Worm (Caenorhabditis elegans) whole organism, mixed stage, embryonic: ENCODE measurements around the gene mec-18.

Experiments used
- M03D4.4 ChIP-seq: sonication (generic microtip); optimal IDR thresholded peaks from 2 replicates; lab custom pipeline; 2017; ENCODE audit warnings: mild to moderate bottlenecking, missing genetic modification characterization, missing compliant biosample characterization
- bed-3 ChIP-seq: fragments of 200-800 bp; sonication (Bioruptor generic); optimal IDR thresholded peaks from 3 replicates; lab custom pipeline; 2018; ENCODE audit warnings: mild to moderate bottlenecking, missing genetic modification characterization, moderate library complexity, missing compliant biosample characterization
- blmp-1 ChIP-seq: fragments of 150-350 bp; optimal IDR thresholded peaks from 2 replicates; lab custom pipeline; 2014; ENCODE audit warnings: missing biosample characterization, missing genetic modification characterization
- ceh-39 ChIP-seq: fragments of 150-350 bp; optimal IDR thresholded peaks from 2 replicates; lab custom pipeline; 2014; ENCODE audit warnings: missing biosample characterization, missing genetic modification characterization
- ceh-43 ChIP-seq: fragments of 200-800 bp; sonication (Bioruptor generic); optimal IDR thresholded peaks from 2 replicates; lab custom pipeline; 2018; ENCODE audit warnings: mild to moderate bottlenecking, missing genetic modification characterization, moderate library complexity, missing compliant biosample characterization
- ces-1 ChIP-seq: fragments of 150-350 bp; optimal IDR thresholded peaks from 2 replicates; lab custom pipeline; 2014; ENCODE audit warnings: missing biosample characterization, missing genetic modification reagents, missing genetic modification characterization
- cnd-1 ChIP-seq: fragments of 200-800 bp; sonication (Bioruptor generic); optimal IDR thresholded peaks from 2 replicates; lab custom pipeline; 2018; ENCODE audit warnings: mild to moderate bottlenecking, missing genetic modification characterization, missing compliant biosample characterization
- drap-1 ChIP-seq: fragments of 200-800 bp; sonication (Bioruptor generic); optimal IDR thresholded peaks from 3 replicates; lab custom pipeline; 2018; ENCODE audit warnings: mild to moderate bottlenecking, missing genetic modification characterization, missing compliant biosample characterization
- elt-3 ChIP-seq: fragments of 150-350 bp; optimal IDR thresholded peaks from 2 replicates; lab custom pipeline; 2014; ENCODE audit warnings: missing biosample characterization, missing genetic modification characterization
- ham-2 ChIP-seq: fragments of 200-800 bp; sonication (Bioruptor generic); optimal IDR thresholded peaks from 2 replicates; lab custom pipeline; 2018; ENCODE audit warnings: mild to moderate bottlenecking, missing genetic modification characterization, missing compliant biosample characterization
- hlh-1 ChIP-seq: fragments of 150-350 bp; optimal IDR thresholded peaks from 2 replicates; lab custom pipeline; 2014; ENCODE audit warnings: missing biosample characterization, missing genetic modification reagents, missing genetic modification characterization
- lin-13 ChIP-seq: fragments of 150-350 bp; optimal IDR thresholded peaks from 2 replicates; lab custom pipeline; 2014; ENCODE audit warnings: missing biosample characterization, missing genetic modification characterization
- lin-32 ChIP-seq: fragments of 200-800 bp; sonication (Bioruptor generic); optimal IDR thresholded peaks from 2 replicates; lab custom pipeline; 2018; ENCODE audit warnings: mild to moderate bottlenecking, missing genetic modification characterization, missing compliant biosample characterization
- lsy-2 ChIP-seq: fragments of 150-350 bp; optimal IDR thresholded peaks from 2 replicates; lab custom pipeline; 2014; ENCODE audit warnings: missing biosample characterization, missing genetic modification characterization
- mab-5 ChIP-seq: fragments of 150-350 bp; optimal IDR thresholded peaks from 2 replicates; lab custom pipeline; 2014; ENCODE audit warnings: missing biosample characterization, missing genetic modification characterization
- mep-1 ChIP-seq: fragments of 150-350 bp; optimal IDR thresholded peaks from 2 replicates; lab custom pipeline; 2017; ENCODE audit warnings: missing biosample characterization, missing genetic modification reagents, missing genetic modification characterization, inconsistent platforms
- mls-2 ChIP-seq: sonication (generic microtip); optimal IDR thresholded peaks from 2 replicates; lab custom pipeline; 2016; ENCODE audit warnings: mild to moderate bottlenecking, missing genetic modification characterization, moderate library complexity, missing compliant biosample characterization
- nhr-12 ChIP-seq: fragments of 150-350 bp; optimal IDR thresholded peaks from 2 replicates; lab custom pipeline; 2014; ENCODE audit warnings: missing biosample characterization, missing genetic modification characterization
- nhr-2 ChIP-seq: fragments of 150-350 bp; optimal IDR thresholded peaks from 2 replicates; lab custom pipeline; 2014; ENCODE audit warnings: missing biosample characterization, missing genetic modification characterization
- nhr-28 ChIP-seq: fragments of 150-350 bp; optimal IDR thresholded peaks from 2 replicates; lab custom pipeline; 2014; ENCODE audit warnings: missing biosample characterization, missing genetic modification characterization
- pha-4 ChIP-seq: fragments of 150-350 bp; optimal IDR thresholded peaks from 2 replicates; lab custom pipeline; 2018; ENCODE audit warnings: missing biosample characterization, missing genetic modification reagents, missing genetic modification characterization
- sem-2 ChIP-seq: fragments of 200-800 bp; sonication (Bioruptor generic); optimal IDR thresholded peaks from 2 replicates; lab custom pipeline; 2018; ENCODE audit warnings: mild to moderate bottlenecking, missing genetic modification characterization, missing compliant biosample characterization
- snpc-4 ChIP-seq: fragments of 150-350 bp; optimal IDR thresholded peaks from 2 replicates; lab custom pipeline; 2014; ENCODE audit warnings: missing biosample characterization, missing genetic modification characterization
- sptf-1 ChIP-seq: sonication (generic microtip); optimal IDR thresholded peaks from 2 replicates; lab custom pipeline; 2017; ENCODE audit warnings: mild to moderate bottlenecking, missing genetic modification characterization, moderate library complexity, missing compliant biosample characterization
- tbx-8 ChIP-seq: fragments of 200-800 bp; sonication (Bioruptor generic); optimal IDR thresholded peaks from 2 replicates; lab custom pipeline; 2018; ENCODE audit warnings: mild to moderate bottlenecking, missing genetic modification characterization, moderate library complexity, missing compliant biosample characterization
- unc-120 ChIP-seq: sonication (generic microtip); optimal IDR thresholded peaks from 2 replicates; lab custom pipeline; 2017; ENCODE audit warnings: missing genetic modification characterization, missing compliant biosample characterization; ENCODE audit not compliant: poor library complexity, severe bottlenecking
- unc-39 ChIP-seq: fragments of 150-350 bp; optimal IDR thresholded peaks from 2 replicates; lab custom pipeline; 2014; ENCODE audit warnings: missing biosample characterization, missing genetic modification characterization
- unc-62 ChIP-seq: fragments of 150-350 bp; optimal IDR thresholded peaks from 2 replicates; lab custom pipeline; 2014; ENCODE audit warnings: missing biosample characterization, missing genetic modification reagents, missing genetic modification characterization
- zip-8 ChIP-seq: fragments of 150-350 bp; optimal IDR thresholded peaks from 2 replicates; lab custom pipeline; 2014; ENCODE audit warnings: missing biosample characterization, missing genetic modification characterization

Gene mec-18

DNA sequence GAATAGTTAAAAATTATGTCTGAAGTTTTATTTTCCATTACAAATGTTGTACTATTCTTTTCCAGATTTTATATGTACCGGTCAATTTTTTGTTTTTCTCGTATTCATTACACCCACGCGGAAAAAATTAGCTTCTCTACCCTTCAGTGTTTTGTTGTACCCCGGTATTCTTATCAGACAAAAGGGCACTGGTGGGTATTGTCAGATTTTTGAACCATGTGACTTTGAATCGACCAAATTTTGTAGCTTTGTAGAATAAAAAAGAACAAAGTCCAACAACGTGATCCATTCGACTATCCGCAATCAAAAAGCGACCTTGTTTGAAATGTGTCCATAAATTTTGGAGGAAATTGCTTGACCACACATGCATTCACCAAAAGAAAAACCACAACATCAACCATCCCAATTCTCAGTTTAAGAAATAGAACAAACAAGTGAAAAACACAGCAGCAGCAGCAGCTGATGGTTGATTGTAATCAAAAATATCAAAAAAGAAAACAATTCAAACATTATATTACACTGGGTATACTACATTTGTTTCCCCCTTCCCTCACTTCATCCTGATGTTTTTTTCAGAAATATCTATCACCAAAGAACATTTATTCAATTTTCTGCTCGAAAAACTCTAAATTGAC, 29.4 kb downstream of the mec-18 start:
- TF ChIP-seq mab-5 (tag; lab: Kevin White, UChicago): no peak
- TF ChIP-seq ceh-43 (GFP tag; lab: Kevin White, UChicago): no peak
- TF ChIP-seq ceh-39 (tag; lab: Kevin White, UChicago): no peak
- TF ChIP-seq nhr-2 (tag; lab: Kevin White, UChicago): no peak
- no peak for TF ChIP-seq unc-39 (tag; lab: Kevin White, UChicago)
- TF ChIP-seq snpc-4 (tag; lab: Kevin White, UChicago): no peak
- TF ChIP-seq ces-1 (GFP tag; lab: Kevin White, UChicago): no peak
- TF ChIP-seq nhr-12 (tag; lab: Kevin White, UChicago): no peak
- no peak for TF ChIP-seq ham-2 (GFP tag; lab: Kevin White, UChicago)

DNA sequence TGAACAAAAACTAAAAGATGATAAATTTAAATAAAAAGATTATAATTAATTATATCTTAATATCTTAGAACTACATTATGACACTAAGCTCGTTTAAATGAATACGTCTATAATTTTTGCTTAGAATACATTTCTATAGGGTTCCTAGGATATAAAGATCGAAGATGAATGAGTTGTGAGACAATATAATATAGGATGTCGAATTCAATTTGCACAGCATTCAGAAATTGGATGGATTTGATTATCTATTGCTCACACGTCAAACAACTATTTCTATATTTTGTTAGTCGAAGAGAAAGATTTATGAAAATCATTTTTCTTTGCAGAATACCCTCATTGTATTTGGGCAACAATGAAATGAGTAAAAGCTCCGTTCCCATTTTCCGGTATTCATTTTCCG, 35.0 kb downstream of the mec-18 start:
- TF ChIP-seq bed-3 (GFP tag; lab: Kevin White, UChicago): no peak
- TF ChIP-seq ces-1 (GFP tag; lab: Kevin White, UChicago): peak; percentile 80

DNA sequence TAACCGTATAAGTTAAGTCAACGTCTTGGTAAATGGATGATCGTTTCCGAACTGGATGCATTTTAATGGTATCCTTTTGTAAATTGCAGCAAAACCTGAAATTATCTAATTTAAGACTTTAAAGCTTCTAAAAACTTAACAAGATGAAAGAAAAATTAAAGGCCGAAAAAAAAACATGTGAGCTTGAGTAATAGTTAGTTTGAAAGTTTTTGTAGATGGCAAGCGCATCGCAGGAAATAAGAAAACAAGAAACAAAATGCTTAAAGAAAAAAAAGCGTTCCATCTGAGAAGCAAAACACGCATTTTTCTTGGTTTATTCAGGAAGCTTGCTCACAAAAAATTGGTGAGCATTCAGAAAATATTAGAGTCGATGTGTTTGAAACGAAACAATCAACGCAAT, 38.3 kb downstream of the mec-18 start, which contains the start of gene rab-37:
Gene rab-37, minus strand, starts transcription at position 101 of the 400 bp plus-strand sequence.
- no peak for TF ChIP-seq lin-32 (GFP tag; lab: Kevin White, UChicago)

DNA sequence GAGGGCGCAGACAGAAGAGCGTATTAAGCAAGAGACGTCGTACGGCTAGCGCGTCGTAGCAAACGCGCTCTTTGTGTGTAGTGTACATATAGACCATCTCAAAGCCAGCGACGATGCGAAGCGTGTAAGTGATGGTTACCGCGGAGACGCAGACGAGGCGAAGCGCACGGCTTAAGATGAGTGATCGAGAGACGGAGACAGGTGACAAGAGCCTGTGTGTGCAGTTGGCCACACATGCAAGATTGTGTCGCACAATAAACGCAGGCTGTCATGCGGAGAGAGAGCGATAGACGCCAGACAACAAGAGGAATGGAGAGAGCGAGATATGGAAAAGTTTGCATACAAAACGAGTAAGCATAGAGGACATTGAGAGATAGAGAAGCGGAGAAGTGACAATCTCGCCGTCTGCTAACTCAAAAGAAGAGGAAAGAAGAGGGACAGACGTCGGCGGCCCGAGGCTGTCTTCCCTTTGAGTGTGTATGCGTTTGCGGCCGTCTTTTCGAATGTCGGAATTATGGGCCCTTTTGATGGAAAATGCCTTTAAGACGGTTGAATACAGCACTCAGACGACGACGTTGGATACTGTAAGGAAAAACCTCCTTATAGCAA, 51.1 kb downstream of the mec-18 start:
- no peak for TF ChIP-seq snpc-4 (tag; lab: Kevin White, UChicago)
- no peak for TF ChIP-seq sptf-1 (tag; lab: Kevin White, UChicago)
- TF ChIP-seq mep-1 (tag; lab: Kevin White, UChicago): no peak
- TF ChIP-seq mls-2: peak; percentile 32
- peak; percentile 12 for TF ChIP-seq ceh-39 (tag; lab: Kevin White, UChicago)
- no peak for TF ChIP-seq sem-2 (GFP tag; lab: Kevin White, UChicago)
- TF ChIP-seq unc-39 (tag; lab: Kevin White, UChicago): no peak
- TF ChIP-seq ces-1 (GFP tag; lab: Kevin White, UChicago): peak; percentile 72
- no peak for TF ChIP-seq lin-32 (GFP tag; lab: Kevin White, UChicago)
- peak; percentile 26 for TF ChIP-seq hlh-1 (tag; lab: Kevin White, UChicago)
- no peak for TF ChIP-seq nhr-12 (tag; lab: Kevin White, UChicago)
- TF ChIP-seq elt-3 (tag; lab: Kevin White, UChicago): no peak
- TF ChIP-seq tbx-8 (GFP tag; lab: Kevin White, UChicago): no peak
- TF ChIP-seq ceh-43 (GFP tag; lab: Kevin White, UChicago): no peak
- TF ChIP-seq lsy-2 (tag; lab: Kevin White, UChicago): no peak
- TF ChIP-seq unc-62 (GFP tag; lab: Kevin White, UChicago): peak; percentile 32
- no peak for TF ChIP-seq drap-1 (GFP tag; lab: Kevin White, UChicago)
- peak; percentile 61 for TF ChIP-seq unc-120 (tag; lab: Kevin White, UChicago)
- no peak for TF ChIP-seq mab-5 (tag; lab: Kevin White, UChicago)
- no peak for TF ChIP-seq zip-8 (tag; lab: Kevin White, UChicago)
- peak; percentile 100 for TF ChIP-seq ham-2 (GFP tag; lab: Kevin White, UChicago)
- peak; percentile 54 for TF ChIP-seq lin-13
- no peak for TF ChIP-seq blmp-1 (tag; lab: Kevin White, UChicago)
- peak; percentile 55 for TF ChIP-seq pha-4 (tag; lab: Kevin White, UChicago)
- no peak for TF ChIP-seq nhr-28 (tag; lab: Kevin White, UChicago)
- TF ChIP-seq M03D4.4 (tag; lab: Kevin White, UChicago): no peak
- peak; percentile 26 for TF ChIP-seq cnd-1 (tag; lab: Kevin White, UChicago)

DNA sequence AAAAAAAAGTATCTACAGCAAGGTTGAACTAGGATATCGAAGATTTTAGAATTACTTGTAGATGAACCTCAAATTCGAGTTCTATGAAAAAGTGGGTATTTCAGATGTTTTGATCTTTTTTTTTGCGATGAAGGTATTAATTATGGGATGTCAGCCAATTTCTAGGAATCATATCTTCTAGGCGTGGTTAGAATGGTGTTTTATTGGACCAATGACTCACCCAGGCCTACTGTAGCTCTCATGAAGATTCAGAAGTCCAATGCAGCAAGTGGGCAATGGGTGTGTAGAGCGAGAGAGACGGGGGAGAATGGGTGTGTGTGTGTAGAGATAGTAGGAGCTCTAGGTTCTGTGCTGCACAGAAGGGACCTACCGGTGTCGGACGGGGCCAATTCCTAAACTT, 51.8 kb downstream of the mec-18 start:
- TF ChIP-seq tbx-8 (GFP tag; lab: Kevin White, UChicago): no peak
- TF ChIP-seq unc-62 (GFP tag; lab: Kevin White, UChicago): no peak
- TF ChIP-seq nhr-28 (tag; lab: Kevin White, UChicago): no peak
- TF ChIP-seq lsy-2 (tag; lab: Kevin White, UChicago): peak; percentile 72
- peak; percentile 20 for TF ChIP-seq unc-120 (tag; lab: Kevin White, UChicago)
